Worm (Caenorhabditis elegans): ENCODE data around the gene Y39G8B.13.

DNA sequence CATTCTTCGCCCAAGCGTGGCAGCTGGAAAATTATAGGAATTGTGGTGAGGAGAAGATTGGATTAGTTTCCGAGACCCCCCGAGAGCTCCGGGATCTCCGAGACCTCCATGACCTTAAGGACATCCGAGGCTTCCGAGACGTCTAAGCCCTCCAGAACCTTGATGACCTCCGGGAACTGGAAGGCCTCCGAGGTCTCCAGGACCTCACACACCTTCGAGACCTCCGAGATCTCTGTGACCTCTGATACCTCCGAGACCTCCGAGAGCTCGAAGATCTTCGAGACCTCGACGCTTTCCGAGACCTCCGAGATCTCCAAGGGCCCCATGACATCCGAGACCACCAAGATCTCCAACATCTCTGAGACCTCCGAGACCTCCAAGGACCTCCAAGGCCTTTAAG, 600 bp downstream of the Y39G8B.13 start:
- TF ChIP-seq flt-1 (GFP tag; IDR thresholded peaks at IDR 0.05) (no peak), ztf-23 (GFP tag; IDR thresholded peaks at IDR 0.05) (no peak), tab-1 (GFP tag; IDR thresholded peaks at IDR 0.05) (no peak), T22C8.4 (GFP tag; IDR thresholded peaks at IDR 0.05) (no peak)
